Worm (Caenorhabditis elegans) whole organism, dauer: ENCODE measurements around the gene ttr-7.

Experiments
- unc-62 ChIP-seq: sonication (generic microtip); optimal IDR thresholded peaks from 2 replicates; lab custom pipeline; 2017; ENCODE audit warnings: missing biosample characterization, missing genetic modification reagents, missing genetic modification characterization

ttr-7 gene

ce11 chrIII:650539-650938 is 44.7 kb downstream of the ttr-7 start:
- TF ChIP-seq unc-62 = no peak

- TF ChIP-seq unc-62 = no peak
Measured at ce11 chrIII:651587-651986, 45.8 kb downstream of the ttr-7 start.

ce11 chrIII:654365-654764 is 48.6 kb downstream of the ttr-7 start:
- no peak for TF ChIP-seq unc-62
